Fruit fly (Drosophila melanogaster): ENCODE measurements around the gene CG8065.

- TF ChIP-seq pan (optimal IDR thresholded peaks at IDR 0.05) (no peak), psq (optimal IDR thresholded peaks at IDR 0.05) (no peak), usp (GFP tag; optimal IDR thresholded peaks at IDR 0.05) (no peak), Dll (optimal IDR thresholded peaks at IDR 0.05) (no peak), CG8478 (optimal IDR thresholded peaks at IDR 0.05) (no peak)
Measured at dm6 chr3L:10242243-10242642, 26.8 kb downstream of the CG8065 start.
